Worm (Caenorhabditis elegans) whole organism, L4 larva: ENCODE results near the gene sra-7.

Experiments used
- ceh-82 ChIP-seq: sonication (generic microtip); optimal IDR thresholded peaks from 2 replicates; lab custom pipeline; 2017; ENCODE audit warnings: missing biosample characterization, missing genetic modification characterization
- egl-27 ChIP-seq: sonication (generic microtip); optimal IDR thresholded peaks from 3 replicates; lab custom pipeline; 2017; ENCODE audit warnings: missing biosample characterization, missing genetic modification reagents, missing genetic modification characterization
- nhr-77 ChIP-seq: fragments of 150-350 bp; optimal IDR thresholded peaks from 2 replicates; lab custom pipeline; 2014; ENCODE audit warnings: missing biosample characterization, missing genetic modification characterization
- ztf-11 ChIP-seq: fragments of 150-350 bp; optimal IDR thresholded peaks from 2 replicates; lab custom pipeline; 2014; ENCODE audit warnings: missing biosample characterization, missing genetic modification characterization

- TF ChIP-seq ceh-82 (no peak), nhr-77 (tag; lab: Kevin White, UChicago) (peak; percentile 68), ztf-11 (no peak), egl-27 (tag; lab: Kevin White, UChicago) (no peak)
These were observed 42.5 kb upstream of the sra-7 start for ce11 chrII:9501955-9502354.
